Worm (Caenorhabditis elegans): ENCODE data around the gene lec-11.
A peak's percentile ranks its signal among the peaks of the same experiment; 100 is the strongest.

The lec-11 gene

ce11 chrIV:6590029-6590428 is at the start of gene lec-11, which contains the start of gene irld-7:
TSS of gene lec-11 (minus strand) at chrIV:6590154.
TSS of gene irld-7 (plus strand) at chrIV:6590360.
- TF ChIP-seq lin-11 (tag; optimal IDR thresholded peaks at IDR 0.05) (no peak), sma-9 (GFP tag; optimal IDR thresholded peaks at IDR 0.05) (peak; percentile 25), sma-9 (tag; optimal IDR thresholded peaks at IDR 0.05) (no peak), fos-1 (tag; optimal IDR thresholded peaks at IDR 0.05) (peak; percentile 93)

DNA sequence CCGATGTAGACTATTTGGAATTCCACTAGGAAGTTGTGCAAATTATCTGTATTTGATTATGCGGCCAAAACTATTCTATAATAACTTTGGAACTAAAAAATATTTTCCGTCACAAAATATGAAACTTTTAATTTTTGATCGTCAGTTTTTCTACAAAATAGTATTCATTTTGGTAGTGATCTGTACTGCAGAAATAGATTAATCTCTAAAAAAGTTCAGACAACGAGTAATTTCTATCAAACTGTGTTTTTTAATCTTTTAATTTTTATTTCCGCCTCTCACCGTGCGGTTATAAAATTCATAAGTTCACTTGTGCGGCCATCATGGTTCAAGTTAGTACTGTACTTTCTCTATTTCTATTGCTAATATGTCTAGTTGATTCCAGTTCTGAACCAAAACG is 48.3 kb upstream of the lec-11 start, which contains the start of gene C01B10.7:
C01B10.7 (plus strand) TSS at position 301 of the 400 bp plus-strand sequence.
- TF ChIP-seq ztf-4 (tag; optimal IDR thresholded peaks at IDR 0.05) (no peak), skn-1 (tag; optimal IDR thresholded peaks at IDR 0.05) (no peak), unc-62 (GFP tag; optimal IDR thresholded peaks at IDR 0.05) (no peak), C34F6.9 (tag; optimal IDR thresholded peaks at IDR 0.05) (no peak), nhr-23 (tag; optimal IDR thresholded peaks at IDR 0.05) (no peak), peb-1 (tag; optimal IDR thresholded peaks at IDR 0.05) (no peak), nhr-12 (tag; optimal IDR thresholded peaks at IDR 0.05) (no peak), nhr-25 (tag; optimal IDR thresholded peaks at IDR 0.05) (no peak), sem-4 (tag; optimal IDR thresholded peaks at IDR 0.05) (no peak), ceh-16 (tag; optimal IDR thresholded peaks at IDR 0.05) (no peak), zag-1 (tag; optimal IDR thresholded peaks at IDR 0.05) (no peak), snpc-4 (tag; optimal IDR thresholded peaks at IDR 0.05) (no peak), sma-3 (GFP tag; optimal IDR thresholded peaks at IDR 0.05) (no peak), mdl-1 (tag; optimal IDR thresholded peaks at IDR 0.05) (no peak), R02D3.7 (tag; optimal IDR thresholded peaks at IDR 0.05) (no peak), sma-9 (GFP tag; optimal IDR thresholded peaks at IDR 0.05) (no peak), sma-9 (tag; optimal IDR thresholded peaks at IDR 0.05) (no peak), lin-39 (tag; optimal IDR thresholded peaks at IDR 0.05) (no peak)

- TF ChIP-seq unc-62 (GFP tag; optimal IDR thresholded peaks at IDR 0.05) (no peak), egl-27 (tag; optimal IDR thresholded peaks at IDR 0.05) (no peak), ztf-11 (tag; optimal IDR thresholded peaks at IDR 0.05) (no peak), unc-55 (GFP tag; optimal IDR thresholded peaks at IDR 0.05) (no peak), nhr-10 (tag; optimal IDR thresholded peaks at IDR 0.05) (no peak), F13H6.1 (tag; optimal IDR thresholded peaks at IDR 0.05) (no peak), nhr-11 (tag; optimal IDR thresholded peaks at IDR 0.05) (no peak), elt-1 (tag; optimal IDR thresholded peaks at IDR 0.05) (no peak), lin-39 (tag; optimal IDR thresholded peaks at IDR 0.05) (no peak), elt-3 (tag; optimal IDR thresholded peaks at IDR 0.05) (no peak), C34F6.9 (tag; optimal IDR thresholded peaks at IDR 0.05) (no peak), lin-11 (tag; optimal IDR thresholded peaks at IDR 0.05) (no peak), Y55F3AM.14 (GFP tag; optimal IDR thresholded peaks at IDR 0.05) (no peak), skn-1 (tag; optimal IDR thresholded peaks at IDR 0.05) (no peak), mbf-1 (tag; optimal IDR thresholded peaks at IDR 0.05) (no peak), sem-4 (tag; optimal IDR thresholded peaks at IDR 0.05) (no peak), nhr-25 (tag; optimal IDR thresholded peaks at IDR 0.05) (no peak), ama-1 (optimal IDR thresholded peaks at IDR 0.05) (no peak), nhr-77 (tag; optimal IDR thresholded peaks at IDR 0.05) (no peak), nhr-6 (tag; optimal IDR thresholded peaks at IDR 0.05) (no peak)
Measured at ce11 chrIV:6634789-6635188, 44.8 kb upstream of the lec-11 start, which contains the start of gene metl-13. TSS of gene metl-13 (plus strand) at chrIV:6635089.

ce11 chrIV:6631704-6632272 is 41.8 kb upstream of the lec-11 start, which contains the start of the genes cest-5.1 and C01B10.9:
TSS of gene cest-5.1 (minus strand) at chrIV:6631754.
TSS of gene C01B10.9 (plus strand) at chrIV:6632222.
- TF ChIP-seq F13H6.1 (tag; optimal IDR thresholded peaks at IDR 0.05) (peak; percentile 74), nhr-10 (tag; optimal IDR thresholded peaks at IDR 0.05) (no peak), mab-5 (tag; optimal IDR thresholded peaks at IDR 0.05) (peak; percentile 27), nhr-21 (tag; optimal IDR thresholded peaks at IDR 0.05) (peak; percentile 32), nhr-237 (tag; optimal IDR thresholded peaks at IDR 0.05) (no peak), ztf-1 (GFP tag; conservative IDR thresholded peaks at IDR 0.05) (no peak), sma-3 (GFP tag; optimal IDR thresholded peaks at IDR 0.05) (peak; percentile 80), gmeb-1 (tag; optimal IDR thresholded peaks at IDR 0.05) (peak; percentile 94), unc-55 (GFP tag; optimal IDR thresholded peaks at IDR 0.05) (peak; percentile 85), fos-1 (tag; optimal IDR thresholded peaks at IDR 0.05) (peak; percentile 6), crh-2 (tag; optimal IDR thresholded peaks at IDR 0.05) (peak; percentile 61), mbf-1 (tag; optimal IDR thresholded peaks at IDR 0.05) (no peak), lin-11 (tag; optimal IDR thresholded peaks at IDR 0.05) (peak; percentile 33), C34F6.9 (tag; optimal IDR thresholded peaks at IDR 0.05) (peak; percentile 63), lin-13 (GFP tag; optimal IDR thresholded peaks at IDR 0.05) (peak; percentile 69), Y55F3AM.14 (GFP tag; optimal IDR thresholded peaks at IDR 0.05) (no peak), ztf-11 (tag; optimal IDR thresholded peaks at IDR 0.05) (no peak), nhr-12 (tag; optimal IDR thresholded peaks at IDR 0.05) (no peak), sma-9 (GFP tag; optimal IDR thresholded peaks at IDR 0.05) (peak; percentile 82), sma-9 (tag; optimal IDR thresholded peaks at IDR 0.05) (no peak), egl-27 (tag; optimal IDR thresholded peaks at IDR 0.05) (no peak), ama-1 (optimal IDR thresholded peaks at IDR 0.05) (no peak), R02D3.7 (tag; optimal IDR thresholded peaks at IDR 0.05) (peak; percentile 11), peb-1 (tag; optimal IDR thresholded peaks at IDR 0.05) (no peak), lsy-2 (tag; optimal IDR thresholded peaks at IDR 0.05) (peak; percentile 59 to 81)

All from whole organism, L2 larva.